Worm (Caenorhabditis elegans): ENCODE measurements around the gene R148.8.

The R148.8 gene

DNA sequence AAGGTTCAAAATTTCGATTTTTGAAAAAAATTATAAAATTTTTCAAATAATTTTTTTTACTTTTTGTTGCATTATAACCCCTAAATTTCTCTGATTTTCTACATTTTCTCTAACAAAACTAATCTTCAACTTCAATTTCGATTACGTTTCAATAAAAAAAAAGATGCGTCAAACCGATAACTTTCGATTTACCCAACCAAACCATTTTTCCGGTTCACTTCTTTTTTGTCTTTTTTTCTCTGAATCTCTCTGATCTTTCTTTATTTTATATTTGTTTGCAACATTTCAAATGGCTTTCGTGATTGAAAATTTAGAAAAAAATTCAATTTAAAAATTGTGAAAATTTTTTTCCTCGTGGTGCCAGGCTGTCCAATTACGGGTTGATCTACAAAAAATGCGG lies 27.8 kb upstream of the R148.8 start:
- TF ChIP-seq C04F5.9 (tag; optimal IDR thresholded peaks at IDR 0.05) (no peak), sox-4 (tag; optimal IDR thresholded peaks at IDR 0.05) (no peak), nhr-85 (tag) (peak; percentile 59), elt-3 (tag; optimal IDR thresholded peaks at IDR 0.05) (no peak), snpc-4 (tag; optimal IDR thresholded peaks at IDR 0.05) (no peak), nhr-84 (tag; optimal IDR thresholded peaks at IDR 0.05) (no peak), elt-2 (tag; optimal IDR thresholded peaks at IDR 0.05) (no peak), lin-14 (GFP tag; optimal IDR thresholded peaks at IDR 0.05) (peak; percentile 37), blmp-1 (tag; optimal IDR thresholded peaks at IDR 0.05) (peak; percentile 85), ztf-11 (tag; optimal IDR thresholded peaks at IDR 0.05) (no peak), efl-1 (optimal IDR thresholded peaks at IDR 0.05) (no peak), efl-1 (GFP tag; optimal IDR thresholded peaks at IDR 0.05 in 1 of 2) (no peak), mef-2 (tag; optimal IDR thresholded peaks at IDR 0.05) (no peak), nhr-11 (tag; optimal IDR thresholded peaks at IDR 0.05) (no peak), tlp-1 (tag; optimal IDR thresholded peaks at IDR 0.05) (no peak)

DNA sequence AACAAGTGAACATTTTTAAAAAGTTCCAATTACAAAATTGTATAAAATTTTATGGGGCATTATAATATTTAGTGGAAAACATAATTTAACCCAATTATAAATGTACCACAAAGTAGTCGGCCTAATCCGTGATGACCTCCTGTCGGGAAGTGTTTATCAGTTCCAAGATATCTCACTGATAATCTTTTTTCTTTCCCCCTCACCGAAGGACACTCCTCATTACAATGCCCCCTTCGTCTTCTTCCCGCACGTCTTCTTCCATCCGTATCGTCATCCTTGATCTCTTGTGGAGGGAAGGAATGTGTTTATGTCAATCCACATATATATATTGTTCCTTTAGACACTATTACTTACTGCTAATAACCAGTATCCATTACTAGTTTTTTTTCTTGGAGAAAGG lies 26.0 kb upstream of the R148.8 start, which contains the start of gene R148.5:
Gene R148.5, plus strand, starts transcription at position 331 of the 400 bp plus-strand sequence.
- TF ChIP-seq lsy-2 (tag; optimal IDR thresholded peaks at IDR 0.05) (no peak), nhr-76 (tag; optimal IDR thresholded peaks at IDR 0.05) (no peak), lin-14 (GFP tag; optimal IDR thresholded peaks at IDR 0.05) (no peak), blmp-1 (tag; optimal IDR thresholded peaks at IDR 0.05) (peak; percentile 57), lin-35 (GFP tag; optimal IDR thresholded peaks at IDR 0.05) (no peak), jun-1 (tag; optimal IDR thresholded peaks at IDR 0.05) (no peak), unc-62 (GFP tag; optimal IDR thresholded peaks at IDR 0.05) (no peak), C34B4.2 (tag; optimal IDR thresholded peaks at IDR 0.05) (no peak), ceh-88 (GFP tag; IDR thresholded peaks at IDR 0.05) (no peak)

DNA sequence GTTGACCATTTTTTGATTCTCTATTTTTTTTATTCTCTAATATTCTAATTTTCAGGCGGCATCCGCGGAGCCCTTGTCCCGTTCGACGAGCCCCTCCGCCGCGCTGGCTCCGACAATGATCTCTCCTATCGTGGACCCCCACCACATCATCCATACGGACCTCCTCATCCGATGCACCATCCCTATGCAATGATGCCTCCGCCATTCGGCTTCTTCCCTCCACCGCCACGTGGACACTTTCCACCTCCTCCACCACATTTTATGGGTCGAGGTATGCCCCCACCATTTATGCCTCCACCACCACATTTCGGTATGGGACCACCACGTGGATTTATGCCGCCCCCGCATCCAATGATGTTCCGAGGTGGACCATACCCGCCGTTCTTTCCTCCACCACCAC lies 22.0 kb upstream of the R148.8 start:
- TF ChIP-seq Y116A8C.19 (tag; optimal IDR thresholded peaks at IDR 0.05; ENCODE audit: borderline replicate concordance) (no peak), unc-98 (GFP tag; IDR thresholded peaks at IDR 0.05) (no peak), ceh-8 (GFP tag; optimal IDR thresholded peaks at IDR 0.05) (no peak)

DNA sequence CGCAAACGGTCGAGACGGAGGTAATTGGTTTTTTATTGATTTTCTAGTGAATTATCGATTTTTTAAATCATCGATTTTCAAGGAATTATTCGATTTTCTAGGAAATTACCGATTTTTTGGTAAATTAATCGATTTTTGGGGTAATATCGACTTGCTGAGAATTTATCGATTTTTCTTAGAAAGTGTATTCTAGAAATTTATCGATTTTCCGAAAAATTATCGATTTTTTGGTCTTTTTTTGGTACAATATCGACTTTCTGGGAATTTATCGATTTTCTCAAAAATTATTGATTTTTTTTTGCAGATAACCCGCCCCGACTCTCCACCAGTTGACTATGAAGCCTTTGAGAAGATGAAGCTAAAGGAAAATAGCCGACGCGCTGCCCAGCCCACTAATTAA lies 20.8 kb upstream of the R148.8 start:
- no peak for TF ChIP-seq lin-35 (GFP tag; optimal IDR thresholded peaks at IDR 0.05)
- TF ChIP-seq lir-3 (tag; optimal IDR thresholded peaks at IDR 0.05; ENCODE audit: poor library complexity) = no peak
- no peak for TF ChIP-seq ceh-90 (tag; optimal IDR thresholded peaks at IDR 0.05)
- no peak for TF ChIP-seq fkh-8 (tag; optimal IDR thresholded peaks at IDR 0.05)
- TF ChIP-seq nhr-47 (tag; optimal IDR thresholded peaks at IDR 0.05) = no peak
- TF ChIP-seq nhr-76 (tag; optimal IDR thresholded peaks at IDR 0.05) = no peak
- no peak for TF ChIP-seq tlp-1 (tag; optimal IDR thresholded peaks at IDR 0.05)
- TF ChIP-seq egl-13 (tag; optimal IDR thresholded peaks at IDR 0.05) = no peak
- TF ChIP-seq ztf-4 (tag; optimal IDR thresholded peaks at IDR 0.05) = no peak
- no peak for TF ChIP-seq pqm-1 (tag; optimal IDR thresholded peaks at IDR 0.05)

DNA sequence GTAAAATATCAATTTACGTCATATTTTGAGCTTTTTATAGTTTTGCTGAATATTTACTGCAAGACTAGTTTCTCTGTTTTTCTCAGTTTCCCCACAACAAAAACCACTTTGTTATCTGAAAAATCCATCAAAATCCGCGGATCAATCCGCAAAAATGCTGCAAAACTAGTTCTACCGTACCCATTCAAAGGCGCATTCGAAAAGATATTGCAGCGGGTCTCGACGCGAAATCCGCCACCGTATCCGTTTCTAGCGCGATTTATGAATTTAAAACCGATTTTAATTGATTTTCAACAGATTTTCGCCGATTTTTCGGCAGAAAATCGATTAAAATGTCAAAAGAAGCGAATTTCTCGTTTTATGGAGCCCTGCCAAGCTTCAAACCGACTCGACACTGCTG lies 19.9 kb upstream of the R148.8 start, which contains the start of gene R148.4:
Gene R148.4, plus strand, starts transcription at position 211 of the 400 bp plus-strand sequence.
- TF ChIP-seq nhr-47 (tag; optimal IDR thresholded peaks at IDR 0.05) = no peak
- TF ChIP-seq nhr-77 (tag; optimal IDR thresholded peaks at IDR 0.05) = no peak
- no peak for TF ChIP-seq pag-3 (tag; optimal IDR thresholded peaks at IDR 0.05; ENCODE audit: borderline replicate concordance, insufficient read depth)
- no peak for TF ChIP-seq swsn-7 (tag; optimal IDR thresholded peaks at IDR 0.05)
- TF ChIP-seq ztf-4 (tag; optimal IDR thresholded peaks at IDR 0.05) = no peak
- TF ChIP-seq nhr-76 (tag; optimal IDR thresholded peaks at IDR 0.05) = no peak
- TF ChIP-seq zip-4 (GFP tag; optimal IDR thresholded peaks at IDR 0.05) = no peak
- TF ChIP-seq ceh-8 (GFP tag; optimal IDR thresholded peaks at IDR 0.05) = no peak
- TF ChIP-seq snu-23 (GFP tag; optimal IDR thresholded peaks at IDR 0.05) = no peak
- no peak for TF ChIP-seq unc-86 (tag; optimal IDR thresholded peaks at IDR 0.05)
- TF ChIP-seq fkh-8 (tag; optimal IDR thresholded peaks at IDR 0.05) = no peak

Measured in whole organism, L1 larva.